Worm (Caenorhabditis elegans): ENCODE data around the gene F14D2.8.

ce11 chrII:3322257-3322656, 27.4 kb downstream of the F14D2.8 start, which contains the start of gene Y46D2A.1:
- no peak for TF ChIP-seq ama-1 (optimal IDR thresholded peaks at IDR 0.05)
- TF ChIP-seq lin-39 (tag; optimal IDR thresholded peaks at IDR 0.05) = no peak
- TF ChIP-seq zip-4 (GFP tag; optimal IDR thresholded peaks at IDR 0.05) = no peak
- no peak for TF ChIP-seq sptf-1 (tag; optimal IDR thresholded peaks at IDR 0.05)
- no peak for TF ChIP-seq pqm-1 (tag; optimal IDR thresholded peaks at IDR 0.05)
- TF ChIP-seq mef-2 (tag; optimal IDR thresholded peaks at IDR 0.05) = no peak
- TF ChIP-seq unc-98 (GFP tag; IDR thresholded peaks at IDR 0.05) = no peak
- no peak for TF ChIP-seq elt-3 (tag; optimal IDR thresholded peaks at IDR 0.05)
- TF ChIP-seq jun-1 (tag; optimal IDR thresholded peaks at IDR 0.05) = no peak
- TF ChIP-seq vab-15 (tag; optimal IDR thresholded peaks at IDR 0.05) = no peak
- no peak for TF ChIP-seq mdl-1 (tag; optimal IDR thresholded peaks at IDR 0.05)
- TF ChIP-seq nhr-12 (tag; optimal IDR thresholded peaks at IDR 0.05) = no peak
- no peak for TF ChIP-seq efl-1 (optimal IDR thresholded peaks at IDR 0.05)
- TF ChIP-seq efl-1 (GFP tag; optimal IDR thresholded peaks at IDR 0.05 in 1 of 2) = no peak
